Worm (Caenorhabditis elegans): ENCODE measurements around the gene ldh-1.

- TF ChIP-seq efl-1 (GFP tag; optimal IDR thresholded peaks at IDR 0.05): no peak
- no peak for TF ChIP-seq lir-1 (GFP tag; conservative IDR thresholded peaks at IDR 0.05)
- no peak for TF ChIP-seq pha-4 (tag; optimal IDR thresholded peaks at IDR 0.05)
- TF ChIP-seq ceh-40 (GFP tag; IDR thresholded peaks at IDR 0.05): no peak
- no peak for TF ChIP-seq ama-1 (optimal IDR thresholded peaks at IDR 0.05)
- no peak for TF ChIP-seq ama-1 (GFP tag; optimal IDR thresholded peaks at IDR 0.05)
- TF ChIP-seq nhr-90 (tag; optimal IDR thresholded peaks at IDR 0.05): peak; percentile 8
- no peak for TF ChIP-seq him-1 (tag; optimal IDR thresholded peaks at IDR 0.05)
- no peak for TF ChIP-seq ztf-22 (GFP tag; optimal IDR thresholded peaks at IDR 0.05)
- no peak for TF ChIP-seq akir-1 (GFP tag; optimal IDR thresholded peaks at IDR 0.05)
- TF ChIP-seq nhr-120 (GFP tag; IDR thresholded peaks at IDR 0.05): no peak
- no peak for TF ChIP-seq ceh-58 (GFP tag; IDR thresholded peaks at IDR 0.05)
- TF ChIP-seq mel-28 (tag; optimal IDR thresholded peaks at IDR 0.05; ENCODE audit: borderline replicate concordance): no peak
- TF ChIP-seq nhr-179 (tag; optimal IDR thresholded peaks at IDR 0.05): no peak
Measured at ce11 chrII:11746782-11747288, 22.8 kb downstream of the ldh-1 start.
